Fruit fly (Drosophila melanogaster) whole organism, embryonic: ENCODE measurements around the gene ana1.

Experiments
- CG15073 ChIP-seq: fragments of 200-800 bp; sonication (Bioruptor generic); optimal IDR thresholded peaks from 2 replicates; lab custom pipeline; 2016; ENCODE audit warnings: missing biosample characterization, missing genetic modification characterization
- fru ChIP-seq: fragments of >200 bp; optimal IDR thresholded peaks from 2 replicates; lab custom pipeline; 2017
- tx ChIP-seq: fragments of 200-800 bp; sonication (Bioruptor generic); optimal IDR thresholded peaks from 2 replicates; lab custom pipeline; 2016; ENCODE audit warnings: missing biosample characterization, missing genetic modification characterization

DNA sequence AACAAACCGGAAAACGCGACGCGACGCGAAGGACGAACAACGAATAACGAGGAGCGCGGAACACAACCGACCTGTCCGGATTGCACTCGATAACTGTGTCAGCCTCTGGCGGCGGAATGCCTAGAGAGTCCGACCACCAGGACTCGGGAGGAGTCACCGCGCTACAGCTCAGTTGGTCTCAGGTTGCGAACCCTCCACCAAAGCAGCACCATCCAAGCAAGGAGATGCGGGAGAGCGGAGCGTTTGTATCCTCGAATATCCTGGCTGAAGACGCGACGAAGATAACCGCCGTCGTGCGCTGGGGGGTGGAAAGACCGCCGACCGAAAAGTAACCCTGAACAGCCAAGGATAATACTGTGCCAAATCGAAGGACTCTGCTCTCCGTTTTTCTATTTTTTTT lies 47.0 kb downstream of the ana1 start:
- no peak for TF ChIP-seq fru (lab: Kevin White, UChicago)
- no peak for TF ChIP-seq CG15073 (GFP tag; lab: Kevin White, UChicago)
- TF ChIP-seq tx (GFP tag; lab: Kevin White, UChicago), result no peak
